Worm (Caenorhabditis elegans): Measurements from ENCODE around the gene ucr-2.1.

The ucr-2.1 gene

ce11 chrX:12017908-12018479, at the start of gene ucr-2.1, which contains the start of gene nmat-1:
Gene ucr-2.1, plus strand, starts transcription at chrX:12018429.
Gene nmat-1, minus strand, starts transcription at chrX:12018043.
- TF ChIP-seq pqm-1 (tag; optimal IDR thresholded peaks at IDR 0.05) (peak; percentile 68), elt-1 (tag; optimal IDR thresholded peaks at IDR 0.05) (no peak), unc-39 (tag; optimal IDR thresholded peaks at IDR 0.05) (no peak), lin-39 (tag; optimal IDR thresholded peaks at IDR 0.05) (peak; percentile 83), R02D3.7 (tag; optimal IDR thresholded peaks at IDR 0.05) (no peak), nhr-28 (tag; optimal IDR thresholded peaks at IDR 0.05) (no peak), mdl-1 (tag; optimal IDR thresholded peaks at IDR 0.05) (no peak), lin-15B (tag; optimal IDR thresholded peaks at IDR 0.05) (peak; percentile 83), ceh-16 (tag; optimal IDR thresholded peaks at IDR 0.05) (no peak), mml-1 (tag; optimal IDR thresholded peaks at IDR 0.05) (no peak), ztf-4 (tag; optimal IDR thresholded peaks at IDR 0.05) (no peak), unc-62 (GFP tag; optimal IDR thresholded peaks at IDR 0.05) (no peak), egl-27 (tag; optimal IDR thresholded peaks at IDR 0.05) (no peak), fkh-10 (GFP tag; optimal IDR thresholded peaks at IDR 0.05) (peak; percentile 6), egl-5 (tag; optimal IDR thresholded peaks at IDR 0.05) (peak; percentile 85), ztf-11 (tag; optimal IDR thresholded peaks at IDR 0.05) (no peak), tbx-2 (tag; optimal IDR thresholded peaks at IDR 0.05) (peak; percentile 41), jun-1 (tag; optimal IDR thresholded peaks at IDR 0.05) (peak; percentile 42), lsy-12 (tag; optimal IDR thresholded peaks at IDR 0.05) (no peak), nhr-67 (tag; optimal IDR thresholded peaks at IDR 0.05) (no peak), pha-4 (tag; optimal IDR thresholded peaks at IDR 0.05) (peak; percentile 92), snpc-4 (tag; optimal IDR thresholded peaks at IDR 0.05) (peak; percentile 82), elt-2 (tag; optimal IDR thresholded peaks at IDR 0.05) (peak; percentile 83), ceh-9 (tag; optimal IDR thresholded peaks at IDR 0.05) (no peak), fos-1 (tag; optimal IDR thresholded peaks at IDR 0.05) (no peak), ZK546.5 (tag; optimal IDR thresholded peaks at IDR 0.05) (no peak), aly-2 (tag; optimal IDR thresholded peaks at IDR 0.05) (no peak), fkh-2 (tag; optimal IDR thresholded peaks at IDR 0.05) (no peak), eor-1 (tag; optimal IDR thresholded peaks at IDR 0.05) (no peak), hmg-11 (tag; optimal IDR thresholded peaks at IDR 0.05) (peak; percentile 90), sea-2 (GFP tag; optimal IDR thresholded peaks at IDR 0.05) (no peak), nhr-237 (tag; optimal IDR thresholded peaks at IDR 0.05) (no peak), daf-12 (tag; optimal IDR thresholded peaks at IDR 0.05) (no peak), nhr-76 (tag; optimal IDR thresholded peaks at IDR 0.05) (no peak), skn-1 (tag; optimal IDR thresholded peaks at IDR 0.05) (peak; percentile 44), nhr-11 (tag; optimal IDR thresholded peaks at IDR 0.05) (no peak), nhr-25 (tag; optimal IDR thresholded peaks at IDR 0.05) (peak; percentile 93), ceh-28 (tag; optimal IDR thresholded peaks at IDR 0.05) (peak; percentile 41), nhr-43 (tag; optimal IDR thresholded peaks at IDR 0.05; ENCODE audit: poor library complexity, severe bottlenecking) (peak; percentile 69), elt-3 (tag; optimal IDR thresholded peaks at IDR 0.05) (no peak), ceh-82 (tag; optimal IDR thresholded peaks at IDR 0.05) (no peak), nfya-1 (tag; optimal IDR thresholded peaks at IDR 0.05; ENCODE audit: insufficient read depth) (peak; percentile 71), nhr-77 (tag; optimal IDR thresholded peaks at IDR 0.05) (no peak), nhr-12 (tag; optimal IDR thresholded peaks at IDR 0.05) (no peak), ama-1 (optimal IDR thresholded peaks at IDR 0.05) (no peak), zag-1 (tag; optimal IDR thresholded peaks at IDR 0.05) (no peak), nhr-23 (tag; optimal IDR thresholded peaks at IDR 0.05) (peak; percentile 73)
